Worm (Caenorhabditis elegans) whole organism, midembryonic: ENCODE results near the gene epg-9.

ENCODE experiments used
- T22C8.4 ChIP-seq: fragments of 200-800 bp; sonication (Bioruptor generic); IDR thresholded peaks from 2 replicates; pipeline ENCODE4 v1.3.6; 2022; ENCODE audit warnings: missing genetic modification characterization, missing compliant biosample characterization
- cog-1 ChIP-seq: sonication (generic microtip); optimal IDR thresholded peaks from 2 replicates; lab custom pipeline; 2016; ENCODE audit warnings: missing genetic modification characterization, missing compliant biosample characterization
- flt-1 ChIP-seq: fragments of 200-800 bp; sonication (Bioruptor generic); IDR thresholded peaks from 2 replicates; pipeline ENCODE4 v1.3.6; 2022; ENCODE audit warnings: missing genetic modification characterization, missing compliant biosample characterization
- klf-2 ChIP-seq: fragments of 200-800 bp; sonication (Bioruptor generic); conservative IDR thresholded peaks from 2 replicates; pipeline ENCODE4 v1.3.6; 2022; ENCODE audit warnings: missing genetic modification reagents, missing genetic modification characterization, missing compliant biosample characterization
- med-1 ChIP-seq: sonication (generic microtip); optimal IDR thresholded peaks from 2 replicates; lab custom pipeline; 2017; ENCODE audit warnings: missing genetic modification characterization, mild to moderate bottlenecking, missing compliant biosample characterization, antibody characterized with exemption, missing genetic modification reagents; ENCODE audit not compliant: insufficient read depth
- ref-1 ChIP-seq: fragments of 200-800 bp; sonication (Bioruptor generic); conservative IDR thresholded peaks from 2 replicates; pipeline ENCODE4 v1.3.6; 2022; ENCODE audit warnings: missing genetic modification reagents, missing genetic modification characterization, missing compliant biosample characterization
- tab-1 ChIP-seq: fragments of 200-800 bp; sonication (Bioruptor generic); IDR thresholded peaks from 2 replicates; pipeline ENCODE4 v1.3.6; 2022; ENCODE audit warnings: missing genetic modification characterization, missing compliant biosample characterization
- ztf-23 ChIP-seq: fragments of 200-800 bp; sonication (Bioruptor generic); IDR thresholded peaks from 2 replicates; pipeline ENCODE4 v1.3.6; 2022; ENCODE audit warnings: missing genetic modification reagents, missing genetic modification characterization, missing compliant biosample characterization
- ztf-29 ChIP-seq: fragments of 200-800 bp; sonication (Bioruptor generic); IDR thresholded peaks from 2 replicates; pipeline ENCODE4 v1.3.6; 2022; ENCODE audit warnings: missing genetic modification reagents, missing genetic modification characterization, missing compliant biosample characterization

The epg-9 gene

DNA sequence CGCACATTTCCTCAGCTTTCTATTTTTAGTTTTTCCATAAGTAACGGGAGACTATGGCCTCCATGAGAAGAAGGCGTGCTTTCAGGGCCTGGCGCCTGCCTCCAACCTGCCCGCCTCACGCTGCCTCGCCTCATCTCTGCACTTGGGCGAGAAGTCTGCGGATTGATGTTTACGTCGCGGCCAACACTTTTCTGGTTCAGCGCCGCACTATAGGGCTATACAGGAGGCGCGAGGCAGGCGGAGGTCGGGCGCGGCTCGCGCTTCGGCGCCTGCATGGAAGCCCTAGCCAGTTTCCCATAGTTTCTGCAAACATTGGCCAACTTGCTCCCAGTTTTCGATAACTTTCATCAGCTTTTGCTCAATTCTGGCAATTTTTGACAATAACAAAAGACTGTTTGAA is 27.8 kb upstream of the epg-9 start:
- TF ChIP-seq ref-1 (GFP tag; lab: Robert Waterston, UW) (no peak), T22C8.4 (no peak), ztf-23 (GFP tag; lab: Robert Waterston, UW) (no peak), klf-2 (GFP tag; lab: Robert Waterston, UW) (no peak), med-1 (GFP tag; lab: Kevin White, UChicago) (no peak), cog-1 (no peak), tab-1 (GFP tag; lab: Robert Waterston, UW) (no peak)

ce11 chrIV:2581483-2581882 is 19.5 kb upstream of the epg-9 start, which contains the start of gene nhr-242:
Gene nhr-242, minus strand, starts transcription at chrIV:2581583.
- no peak for TF ChIP-seq cog-1

ce11 chrIV:2597417-2597816 is 3.5 kb upstream of the epg-9 start, which contains the start of gene Y69A2AR.47:
Gene Y69A2AR.47, plus strand, starts transcription at chrIV:2597717.
- TF ChIP-seq T22C8.4 (no peak), cog-1 (no peak), flt-1 (GFP tag; lab: Robert Waterston, UW) (no peak)

- TF ChIP-seq T22C8.4: peak; percentile 9; the same call in 1 of the 2 replicates
- no peak for TF ChIP-seq klf-2 (GFP tag; lab: Robert Waterston, UW)
- no peak for TF ChIP-seq med-1 (GFP tag; lab: Kevin White, UChicago)
- TF ChIP-seq ztf-23 (GFP tag; lab: Robert Waterston, UW): no peak
These were observed 1.3 kb upstream of the epg-9 start for ce11 chrIV:2599634-2600033.

DNA sequence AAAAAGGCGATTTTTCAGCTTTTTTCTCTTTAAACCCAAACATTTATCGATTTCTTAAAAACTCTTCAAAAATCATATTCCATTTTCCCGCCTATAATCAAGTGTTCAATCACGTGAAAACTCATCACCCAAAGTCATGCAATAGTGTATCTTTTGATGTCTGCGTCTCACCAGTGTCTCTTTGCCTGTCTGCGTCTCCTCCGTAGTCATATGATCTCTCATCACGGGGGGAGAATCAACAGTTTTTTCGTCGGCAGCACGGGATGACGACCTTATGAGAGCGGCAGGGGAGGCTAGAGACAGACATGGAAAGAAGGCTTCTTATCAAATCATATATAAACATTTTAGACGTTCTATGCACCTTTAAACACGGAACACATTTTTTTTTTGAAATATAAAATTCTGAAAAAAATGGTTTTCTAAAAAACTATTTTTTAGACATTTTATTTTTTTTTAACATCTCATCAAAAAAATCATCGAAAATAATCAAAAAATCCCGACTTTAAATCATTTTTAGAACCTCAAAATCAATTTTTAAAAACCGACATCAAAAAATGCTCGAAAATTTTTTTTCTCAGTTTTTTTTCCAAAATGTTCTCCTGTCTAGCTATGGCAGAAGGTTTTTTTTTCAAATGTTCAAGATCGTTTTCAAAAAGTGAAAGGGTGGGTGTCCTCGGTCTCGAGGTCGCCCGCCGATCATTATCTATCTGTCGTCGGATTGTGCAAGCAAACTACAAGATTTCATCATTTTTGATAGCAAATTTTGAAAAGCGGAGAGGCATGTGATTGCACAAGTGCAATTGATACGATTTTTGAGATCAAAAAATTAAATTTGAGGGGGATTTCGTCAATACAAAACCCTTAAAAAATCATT is 1.3 kb downstream of the epg-9 start:
- no peak for TF ChIP-seq ref-1 (GFP tag; lab: Robert Waterston, UW)
- 0 out of 2 replicates have a peak, but pooled peaks have one; percentile 9 for TF ChIP-seq klf-2 (GFP tag; lab: Robert Waterston, UW)
- TF ChIP-seq ztf-29 (GFP tag; lab: Robert Waterston, UW): no peak
- TF ChIP-seq ztf-23 (GFP tag; lab: Robert Waterston, UW): 0 out of 2 replicates have a peak, but pooled peaks have one; percentile 54
- TF ChIP-seq flt-1 (GFP tag; lab: Robert Waterston, UW): peak; percentile 49; the same call in 1 of the 2 replicates
- peak; percentile 43 for TF ChIP-seq cog-1
- no peak for TF ChIP-seq med-1 (GFP tag; lab: Kevin White, UChicago)
- TF ChIP-seq tab-1 (GFP tag; lab: Robert Waterston, UW): no peak
- TF ChIP-seq T22C8.4: peak; percentile 7; the same call in 1 of the 2 replicates

- TF ChIP-seq ztf-29 (GFP tag; lab: Robert Waterston, UW): no peak
- TF ChIP-seq ref-1 (GFP tag; lab: Robert Waterston, UW): no peak
- no peak for TF ChIP-seq cog-1
- TF ChIP-seq flt-1 (GFP tag; lab: Robert Waterston, UW): no peak
- no peak for TF ChIP-seq ztf-23 (GFP tag; lab: Robert Waterston, UW)
- TF ChIP-seq T22C8.4: no peak
- TF ChIP-seq klf-2 (GFP tag; lab: Robert Waterston, UW): no peak
- TF ChIP-seq tab-1 (GFP tag; lab: Robert Waterston, UW): no peak
- no peak for TF ChIP-seq med-1 (GFP tag; lab: Kevin White, UChicago)
These were observed 1.9 kb downstream of the epg-9 start for ce11 chrIV:2602862-2603189.

ce11 chrIV:2603556-2604021 is 2.6 kb downstream of the epg-9 start:
- no peak for TF ChIP-seq cog-1
- TF ChIP-seq klf-2 (GFP tag; lab: Robert Waterston, UW): no peak
- no peak for TF ChIP-seq T22C8.4
- no peak for TF ChIP-seq ztf-29 (GFP tag; lab: Robert Waterston, UW)
- no peak for TF ChIP-seq ref-1 (GFP tag; lab: Robert Waterston, UW)
- TF ChIP-seq med-1 (GFP tag; lab: Kevin White, UChicago): no peak
- TF ChIP-seq flt-1 (GFP tag; lab: Robert Waterston, UW): no peak
- TF ChIP-seq ztf-23 (GFP tag; lab: Robert Waterston, UW): no peak
- no peak for TF ChIP-seq tab-1 (GFP tag; lab: Robert Waterston, UW)

DNA sequence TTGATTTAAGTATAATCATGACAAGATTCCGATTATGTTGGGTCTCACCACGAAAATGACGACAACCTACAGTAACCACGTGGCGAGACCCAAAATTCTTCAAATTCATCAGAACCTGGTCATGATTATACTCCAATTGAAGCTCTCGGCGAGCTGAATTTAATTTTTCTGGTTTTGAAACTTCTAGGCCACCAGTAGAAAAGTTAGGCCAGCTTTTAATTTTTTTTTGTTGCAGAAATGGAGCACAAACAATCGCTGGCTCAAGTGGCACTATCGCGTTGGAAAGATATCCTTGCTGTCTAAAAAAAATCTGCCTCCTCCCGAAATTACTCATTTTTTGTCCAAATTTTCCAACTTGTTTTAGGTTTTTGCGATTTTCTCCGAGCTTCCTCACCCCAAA is 5.6 kb downstream of the epg-9 start:
- TF ChIP-seq med-1 (GFP tag; lab: Kevin White, UChicago) (no peak), klf-2 (GFP tag; lab: Robert Waterston, UW) (no peak), cog-1 (no peak), ref-1 (GFP tag; lab: Robert Waterston, UW) (no peak), ztf-23 (GFP tag; lab: Robert Waterston, UW) (no peak), T22C8.4 (no peak), ztf-29 (GFP tag; lab: Robert Waterston, UW) (no peak), tab-1 (GFP tag; lab: Robert Waterston, UW) (no peak), flt-1 (GFP tag; lab: Robert Waterston, UW) (no peak)

DNA sequence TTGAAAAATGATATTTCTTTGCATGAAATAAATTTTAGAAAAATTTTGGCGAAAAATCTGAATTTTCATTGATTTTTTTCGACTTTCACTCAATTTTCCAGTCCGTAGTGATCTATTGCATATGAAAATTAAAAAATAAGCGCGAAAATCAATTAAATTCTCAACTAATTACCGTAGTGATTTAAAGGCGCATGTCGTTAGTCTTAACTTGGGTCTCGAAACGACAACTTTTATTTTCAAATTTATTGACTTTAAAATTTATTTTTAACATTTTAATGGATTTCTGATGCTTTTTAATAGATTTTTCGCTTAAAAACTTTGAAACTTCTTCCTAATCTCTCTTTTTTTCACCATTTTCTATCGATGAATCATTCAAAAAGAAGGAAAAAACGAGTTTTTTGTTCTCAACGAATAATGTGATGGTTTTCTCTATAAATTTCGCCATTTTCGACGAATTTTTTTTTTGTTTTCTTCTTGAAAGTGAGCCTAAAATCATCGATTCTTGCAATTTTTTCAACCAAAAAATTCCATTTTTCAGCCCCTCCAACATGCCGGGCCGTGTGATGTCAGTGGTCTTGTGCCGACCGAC is 6.7 kb downstream of the epg-9 start, which contains the start of gene vamp-7:
Gene vamp-7 (plus strand): TSS at position 539 of the 589 bp plus-strand sequence.
- TF ChIP-seq ztf-29 (GFP tag; lab: Robert Waterston, UW) (no peak), T22C8.4 (no peak), med-1 (GFP tag; lab: Kevin White, UChicago) (no peak), ref-1 (GFP tag; lab: Robert Waterston, UW) (no peak), tab-1 (GFP tag; lab: Robert Waterston, UW) (no peak), klf-2 (GFP tag; lab: Robert Waterston, UW) (no peak), ztf-23 (GFP tag; lab: Robert Waterston, UW) (no peak), flt-1 (GFP tag; lab: Robert Waterston, UW) (no peak), cog-1 (no peak)
